Fruit fly (Drosophila melanogaster): Measurements from ENCODE around the gene Gbs-70E.

dm6 chr3L:14522483-14523362 is 28.1 kb downstream of the Gbs-70E start:
- TF ChIP-seq psq (optimal IDR thresholded peaks at IDR 0.05) (no peak), Sin3A (optimal IDR thresholded peaks at IDR 0.05) (no peak), insv (optimal IDR thresholded peaks at IDR 0.05) (no peak), ttk (optimal IDR thresholded peaks at IDR 0.05) (no peak), Myc (optimal IDR thresholded peaks at IDR 0.05) (no peak), h (optimal IDR thresholded peaks at IDR 0.05) (no peak)
